Worm (Caenorhabditis elegans): ENCODE data around the gene F42A10.9.

The F42A10.9 gene

ce11 chrIII:6168497-6169227 is 4.3 kb downstream of the F42A10.9 start, which contains the start of gene efk-1:
Gene efk-1, minus strand, starts transcription at chrIII:6168547.
- TF ChIP-seq K02D7.2 (tag; optimal IDR thresholded peaks at IDR 0.05) (no peak), unc-55 (GFP tag; optimal IDR thresholded peaks at IDR 0.05) (no peak), T23F11.4 (GFP tag; optimal IDR thresholded peaks at IDR 0.05) (no peak), elt-2 (tag; optimal IDR thresholded peaks at IDR 0.05) (no peak), sdc-2 (tag; optimal IDR thresholded peaks at IDR 0.05) (no peak), ttx-3 (tag; optimal IDR thresholded peaks at IDR 0.05) (no peak), nhr-232 (tag; optimal IDR thresholded peaks at IDR 0.05) (no peak), sox-2 (GFP tag; IDR thresholded peaks at IDR 0.05) (no peak), dmd-4 (tag; optimal IDR thresholded peaks at IDR 0.05; ENCODE audit: borderline replicate concordance) (no peak), pat-9 (tag; optimal IDR thresholded peaks at IDR 0.05) (no peak), dve-1 (tag; optimal IDR thresholded peaks at IDR 0.05) (no peak), pag-3 (tag; optimal IDR thresholded peaks at IDR 0.05; ENCODE audit: borderline replicate concordance) (no peak), madf-2 (tag; optimal IDR thresholded peaks at IDR 0.05) (no peak)

ce11 chrIII:6170038-6170437 is 5.7 kb downstream of the F42A10.9 start:
- no peak for TF ChIP-seq hlh-30 (tag; optimal IDR thresholded peaks at IDR 0.05; ENCODE audit: insufficient read depth)
- no peak for TF ChIP-seq C08G9.2 (tag; optimal IDR thresholded peaks at IDR 0.05)
- TF ChIP-seq ets-4 (tag; optimal IDR thresholded peaks at IDR 0.05), result no peak
- TF ChIP-seq pax-1 (tag; optimal IDR thresholded peaks at IDR 0.05), result peak; percentile 72
- no peak for TF ChIP-seq ceh-30 (tag; optimal IDR thresholded peaks at IDR 0.05)
- no peak for TF ChIP-seq syd-9 (tag; optimal IDR thresholded peaks at IDR 0.05)
- no peak for TF ChIP-seq pag-3 (tag; optimal IDR thresholded peaks at IDR 0.05; ENCODE audit: borderline replicate concordance)
- TF ChIP-seq pat-9 (tag; optimal IDR thresholded peaks at IDR 0.05), result no peak
- no peak for TF ChIP-seq dmd-4 (tag; optimal IDR thresholded peaks at IDR 0.05; ENCODE audit: borderline replicate concordance)
- TF ChIP-seq sox-4 (tag; optimal IDR thresholded peaks at IDR 0.05), result no peak
- TF ChIP-seq tbx-2 (tag; optimal IDR thresholded peaks at IDR 0.05), result no peak
- TF ChIP-seq ceh-48 (tag; optimal IDR thresholded peaks at IDR 0.05), result no peak
- TF ChIP-seq ceh-22 (tag; optimal IDR thresholded peaks at IDR 0.05), result no peak
- TF ChIP-seq unc-55 (GFP tag; optimal IDR thresholded peaks at IDR 0.05), result peak; percentile 44
- TF ChIP-seq pros-1 (tag; optimal IDR thresholded peaks at IDR 0.05), result no peak
- TF ChIP-seq eyg-1 (tag; optimal IDR thresholded peaks at IDR 0.05), result no peak
- TF ChIP-seq hlh-6 (tag; optimal IDR thresholded peaks at IDR 0.05), result no peak
- no peak for TF ChIP-seq ama-1 (optimal IDR thresholded peaks at IDR 0.05)
- peak; percentile 42 for TF ChIP-seq rnt-1 (tag; optimal IDR thresholded peaks at IDR 0.05)
- no peak for TF ChIP-seq mec-3 (tag; optimal IDR thresholded peaks at IDR 0.05; ENCODE audit: borderline replicate concordance)
- no peak for TF ChIP-seq zip-5 (tag; optimal IDR thresholded peaks at IDR 0.05)
- no peak for TF ChIP-seq lin-11 (tag; optimal IDR thresholded peaks at IDR 0.05)
- no peak for TF ChIP-seq pqm-1 (tag; optimal IDR thresholded peaks at IDR 0.05)
- no peak for TF ChIP-seq odd-2 (tag; optimal IDR thresholded peaks at IDR 0.05)
- peak; percentile 31 for TF ChIP-seq ceh-31 (tag; optimal IDR thresholded peaks at IDR 0.05)
- TF ChIP-seq ceh-34 (tag; optimal IDR thresholded peaks at IDR 0.05), result no peak
- TF ChIP-seq fkh-10 (GFP tag; optimal IDR thresholded peaks at IDR 0.05), result no peak
- no peak for TF ChIP-seq nhr-232 (tag; optimal IDR thresholded peaks at IDR 0.05)
- TF ChIP-seq unc-42 (tag; optimal IDR thresholded peaks at IDR 0.05), result no peak
- TF ChIP-seq T23F11.4 (GFP tag; optimal IDR thresholded peaks at IDR 0.05), result no peak
- TF ChIP-seq ceh-24 (tag; optimal IDR thresholded peaks at IDR 0.05), result no peak
- TF ChIP-seq madf-2 (tag; optimal IDR thresholded peaks at IDR 0.05), result no peak
- TF ChIP-seq elt-4 (tag; optimal IDR thresholded peaks at IDR 0.05), result no peak
- no peak for TF ChIP-seq unc-86 (tag; optimal IDR thresholded peaks at IDR 0.05)
- TF ChIP-seq ceh-6 (GFP tag; optimal IDR thresholded peaks at IDR 0.05), result no peak
- no peak for TF ChIP-seq Y22D7AL.16 (tag; optimal IDR thresholded peaks at IDR 0.05)
- no peak for TF ChIP-seq ceh-2 (tag; optimal IDR thresholded peaks at IDR 0.05)
- TF ChIP-seq gmeb-2 (tag; optimal IDR thresholded peaks at IDR 0.05), result no peak
- TF ChIP-seq K02D7.2 (tag; optimal IDR thresholded peaks at IDR 0.05), result no peak
- TF ChIP-seq ceh-45 (GFP tag; IDR thresholded peaks at IDR 0.05), result no peak
- TF ChIP-seq hlh-15 (tag; optimal IDR thresholded peaks at IDR 0.05), result no peak
- no peak for TF ChIP-seq fkh-6 (tag; optimal IDR thresholded peaks at IDR 0.05)
- no peak for TF ChIP-seq npax-4 (tag; optimal IDR thresholded peaks at IDR 0.05)
- no peak for TF ChIP-seq tbx-7 (tag; optimal IDR thresholded peaks at IDR 0.05)
- TF ChIP-seq ceh-14 (tag; optimal IDR thresholded peaks at IDR 0.05), result no peak
- no peak for TF ChIP-seq sox-2 (GFP tag; IDR thresholded peaks at IDR 0.05)
